Fruit fly (Drosophila melanogaster): ENCODE results near the gene Slbp.

Gene Slbp

dm6 chr3R:29130902-29131621 is 22.0 kb downstream of the Slbp start, which contains the start of the genes dgt6 and Vha100-1 (continued):
- TF ChIP-seq pzg (GFP tag; optimal IDR thresholded peaks at IDR 0.05), result peak; percentile 77
- TF ChIP-seq CTCF (GFP tag; optimal IDR thresholded peaks at IDR 0.05), result peak; percentile 61
- TF ChIP-seq gcm (GFP tag; optimal IDR thresholded peaks at IDR 0.05), result no peak
- 0 out of 2 replicates have a peak, but pooled peaks have one; percentile 14 for TF ChIP-seq unc-4 (GFP tag; IDR thresholded peaks at IDR 0.05; ENCODE audit: partially characterized antibody)
- TF ChIP-seq CG10267 (tag; optimal IDR thresholded peaks at IDR 0.05), result peak; percentile 86
- no peak for TF ChIP-seq z (GFP tag; IDR thresholded peaks at IDR 0.05)
- peak; percentile 51 for TF ChIP-seq CG17802 (tag; optimal IDR thresholded peaks at IDR 0.05)
- peak in 1 of 2 experiments; percentile 13 for TF ChIP-seq insv (GFP tag; optimal IDR thresholded peaks at IDR 0.05)
- peak; percentile 13 for TF ChIP-seq CG3995 (GFP tag; optimal IDR thresholded peaks at IDR 0.05)
- TF ChIP-seq Hr3 (GFP tag; optimal IDR thresholded peaks at IDR 0.05), result no peak
- no peak for TF ChIP-seq bsh (GFP tag; optimal IDR thresholded peaks at IDR 0.05)
- 0 out of 3 replicates have a peak, but pooled peaks have one; percentile 28 for TF ChIP-seq CG34422 (GFP tag; IDR thresholded peaks at IDR 0.05)
- peak; percentile 26 for TF ChIP-seq bab2 (GFP tag; optimal IDR thresholded peaks at IDR 0.05)
- no peak for TF ChIP-seq CG17612 (GFP tag; IDR thresholded peaks at IDR 0.05)
- peak; percentile 83 for TF ChIP-seq CG9797 (GFP tag; optimal IDR thresholded peaks at IDR 0.05)
- TF ChIP-seq CG10979 (tag; optimal IDR thresholded peaks at IDR 0.05), result peak; percentile 9
- peak; percentile 85 for TF ChIP-seq E2f2 (GFP tag; IDR thresholded peaks at IDR 0.05)
- TF ChIP-seq row (GFP tag; IDR thresholded peaks at IDR 0.05), result peak; percentile 74
- TF ChIP-seq CG3847 (GFP tag; IDR thresholded peaks at IDR 0.05), result 0 out of 2 replicates have a peak, but pooled peaks have one; percentile 41
- peak; percentile 11 for TF ChIP-seq Elba2 (GFP tag; optimal IDR thresholded peaks at IDR 0.05)
- TF ChIP-seq Jarid2 (GFP tag; optimal IDR thresholded peaks at IDR 0.05), result peak; percentile 32

- no peak for TF ChIP-seq CG15011 (GFP tag; optimal IDR thresholded peaks at IDR 0.05)
- TF ChIP-seq CkIIα-i1 (GFP tag; IDR thresholded peaks at IDR 0.05), result no peak
- no peak for TF ChIP-seq Asciz (GFP tag; optimal IDR thresholded peaks at IDR 0.05)
- TF ChIP-seq Xrp1 (GFP tag; IDR thresholded peaks at IDR 0.05), result peak; percentile 85
- TF ChIP-seq CG33557 (GFP tag; optimal IDR thresholded peaks at IDR 0.05), result no peak
- TF ChIP-seq Bteb2 (GFP tag; optimal IDR thresholded peaks at IDR 0.05), result no peak
- TF ChIP-seq nerfin-1 (tag; optimal IDR thresholded peaks at IDR 0.05), result peak; percentile 2
- no peak for TF ChIP-seq gsb-n (tag; optimal IDR thresholded peaks at IDR 0.05)
- peak; percentile 57 for TF ChIP-seq CG9817 (tag; optimal IDR thresholded peaks at IDR 0.05)
- no peak for TF ChIP-seq fd102C (GFP tag; optimal IDR thresholded peaks at IDR 0.05)
- peak; percentile 13 for TF ChIP-seq CG8359 (GFP tag; optimal IDR thresholded peaks at IDR 0.05; ENCODE audit: borderline replicate concordance)
- TF ChIP-seq CG18599 (GFP tag; optimal IDR thresholded peaks at IDR 0.05), result peak; percentile 65
- peak; percentile 47; the same call in 1 of the 2 replicates for TF ChIP-seq sens-2 (GFP tag; IDR thresholded peaks at IDR 0.05)
- no peak for TF ChIP-seq run (tag; optimal IDR thresholded peaks at IDR 0.05)
- peak; percentile 70; the same call in 2 of the 3 replicates for TF ChIP-seq CG11456 (GFP tag; IDR thresholded peaks at IDR 0.05)
- peak; percentile 54; the same call in 1 of the 2 replicates for TF ChIP-seq GATAe (GFP tag; conservative IDR thresholded peaks at IDR 0.05)
- TF ChIP-seq hth (optimal IDR thresholded peaks at IDR 0.05), result no peak
- peak; percentile 49 for TF ChIP-seq CG2875 (GFP tag; optimal IDR thresholded peaks at IDR 0.05)
- 0 out of 2 replicates have a peak, but pooled peaks have one; percentile 16 for TF ChIP-seq CG43689 (GFP tag; IDR thresholded peaks at IDR 0.05)
- no peak for TF ChIP-seq zf30C (GFP tag; optimal IDR thresholded peaks at IDR 0.05)
- no peak for TF ChIP-seq MESR4 (GFP tag; optimal IDR thresholded peaks at IDR 0.05)
- TF ChIP-seq Hey (tag; optimal IDR thresholded peaks at IDR 0.05), result no peak
- no peak for TF ChIP-seq Atf3 (GFP tag; optimal IDR thresholded peaks at IDR 0.05)
- TF ChIP-seq CG3281 (GFP tag; optimal IDR thresholded peaks at IDR 0.05), result peak; percentile 39
- no peak for TF ChIP-seq pfk (GFP tag; optimal IDR thresholded peaks at IDR 0.05)
- 0 out of 2 replicates have a peak, but pooled peaks have one; percentile 42 for TF ChIP-seq klu (GFP tag; IDR thresholded peaks at IDR 0.05)
- peak; percentile 38 for TF ChIP-seq CG6813 (GFP tag; optimal IDR thresholded peaks at IDR 0.05)
- TF ChIP-seq CG7963 (GFP tag; IDR thresholded peaks at IDR 0.05; ENCODE audit: partially characterized antibody), result no peak
These were observed 28.9 kb downstream of the Slbp start for dm6 chr3R:29124128-29124527.

All from whole organism, embryonic.